Fruit fly (Drosophila melanogaster) whole organism, embryonic: Measurements from ENCODE around the gene corto.

Experiments
- Atf-2 ChIP-seq: fragments of 200-800 bp; sonication (Bioruptor generic); optimal IDR thresholded peaks from 2 replicates; lab custom pipeline; 2016; ENCODE audit warnings: missing biosample characterization, missing genetic modification characterization
- BEAF-32 ChIP-seq: fragments of 200-800 bp; sonication (Bioruptor generic); optimal IDR thresholded peaks from 3 replicates; lab custom pipeline; 2017; ENCODE audit warnings: missing biosample characterization, missing genetic modification characterization, mild to moderate bottlenecking, moderate library complexity, missing genetic modification reagents
- Bdp1 ChIP-seq: fragments of 200-800 bp; sonication (Bioruptor generic); optimal IDR thresholded peaks from 3 replicates; lab custom pipeline; 2016; ENCODE audit warnings: missing biosample characterization, missing genetic modification characterization
- CG11696 ChIP-seq: fragments of 200-800 bp; sonication (Bioruptor generic); IDR thresholded peaks from 2 replicates; pipeline ENCODE4 v1.3.6; 2022; ENCODE audit warnings: missing biosample characterization, missing genetic modification characterization
- CG12219 ChIP-seq: fragments of 200-800 bp; sonication (Bioruptor generic); optimal IDR thresholded peaks from 3 replicates; lab custom pipeline; 2018; ENCODE audit warnings: missing biosample characterization, mild to moderate bottlenecking, missing genetic modification characterization
- CG13287 ChIP-seq: fragments of 200-800 bp; sonication (Bioruptor generic); IDR thresholded peaks from 2 replicates; pipeline ENCODE4 v1.3.6; 2022; ENCODE audit warnings: missing biosample characterization, missing genetic modification characterization; ENCODE audit not compliant: partially characterized antibody
- CG14965 ChIP-seq: fragments of 200-800 bp; sonication (Bioruptor generic); optimal IDR thresholded peaks from 2 replicates; lab custom pipeline; 2016; ENCODE audit warnings: missing biosample characterization, missing genetic modification characterization, borderline replicate concordance
- CG15601 ChIP-seq: fragments of 200-800 bp; sonication (Bioruptor generic); optimal IDR thresholded peaks from 3 replicates; lab custom pipeline; 2019; ENCODE audit warnings: missing biosample characterization, mild to moderate bottlenecking, missing genetic modification characterization, moderate library complexity
- CG1602 ChIP-seq: fragments of 200-800 bp; sonication (Bioruptor generic); optimal IDR thresholded peaks from 3 replicates; lab custom pipeline; 2016; ENCODE audit warnings: missing biosample characterization, missing genetic modification characterization
- CG16815 ChIP-seq: fragments of 200-800 bp; sonication (Bioruptor generic); optimal IDR thresholded peaks from 3 replicates; lab custom pipeline; 2017; ENCODE audit warnings: missing biosample characterization, mild to moderate bottlenecking, missing genetic modification characterization
- CG16863 ChIP-seq: fragments of 200-800 bp; sonication (Bioruptor generic); optimal IDR thresholded peaks from 3 replicates; lab custom pipeline; 2016; ENCODE audit warnings: missing biosample characterization, missing genetic modification characterization
- CG17361 ChIP-seq: fragments of 200-800 bp; sonication (Bioruptor generic); IDR thresholded peaks from 3 replicates; pipeline ENCODE4 v1.3.6; 2022; ENCODE audit warnings: missing biosample characterization, missing genetic modification characterization
- CG17568 ChIP-seq: fragments of 200-800 bp; sonication (Bioruptor generic); optimal IDR thresholded peaks from 2 replicates; lab custom pipeline; 2018; ENCODE audit warnings: missing biosample characterization, mild to moderate bottlenecking, missing genetic modification characterization, moderate library complexity
- CG18619 ChIP-seq: fragments of 200-800 bp; sonication (Bioruptor generic); optimal IDR thresholded peaks from 3 replicates; lab custom pipeline; 2017; ENCODE audit warnings: missing biosample characterization, mild to moderate bottlenecking, missing genetic modification characterization
- CG30403 ChIP-seq: fragments of 200-800 bp; sonication (Bioruptor generic); optimal IDR thresholded peaks from 3 replicates; lab custom pipeline; 2016; ENCODE audit warnings: missing biosample characterization, missing genetic modification characterization
- CG3065 ChIP-seq: fragments of 200-800 bp; sonication (Bioruptor generic); optimal IDR thresholded peaks from 2 replicates; lab custom pipeline; 2016; ENCODE audit warnings: missing biosample characterization, missing genetic modification characterization
- CG3281 ChIP-seq: fragments of 200-800 bp; sonication (Bioruptor generic); optimal IDR thresholded peaks from 3 replicates; lab custom pipeline; 2017; ENCODE audit warnings: missing biosample characterization, mild to moderate bottlenecking, missing genetic modification characterization
- CG3847 ChIP-seq: fragments of 200-800 bp; sonication (Bioruptor generic); IDR thresholded peaks from 2 replicates; pipeline ENCODE4 v1.3.6; 2022; ENCODE audit warnings: missing biosample characterization, missing genetic modification characterization
- CG4404 ChIP-seq: fragments of 200-800 bp; sonication (Bioruptor generic); IDR thresholded peaks from 2 replicates; pipeline ENCODE4 v1.3.6; 2022; ENCODE audit warnings: missing biosample characterization, missing genetic modification characterization
- CG5953 ChIP-seq: fragments of 200-800 bp; sonication (Bioruptor generic); IDR thresholded peaks from 2 replicates; pipeline ENCODE4 v1.3.6; 2022; ENCODE audit warnings: missing biosample characterization, missing genetic modification characterization
- CG6175 ChIP-seq: fragments of 200-800 bp; sonication (Bioruptor generic); IDR thresholded peaks from 3 replicates; pipeline ENCODE4 v1.3.6; 2022; ENCODE audit warnings: missing biosample characterization, missing genetic modification characterization
- CG6791 ChIP-seq: fragments of 200-800 bp; sonication (Bioruptor generic); IDR thresholded peaks from 3 replicates; pipeline ENCODE4 v1.3.6; 2022; ENCODE audit warnings: missing biosample characterization, missing genetic modification characterization; ENCODE audit not compliant: partially characterized antibody
- CG6813 ChIP-seq: fragments of 200-800 bp; sonication (Bioruptor generic); optimal IDR thresholded peaks from 2 replicates; lab custom pipeline; 2017; ENCODE audit warnings: missing biosample characterization, missing genetic modification characterization, mild to moderate bottlenecking, moderate library complexity, missing genetic modification reagents
- CG8924 ChIP-seq: fragments of 200-800 bp; optimal IDR thresholded peaks from 3 replicates; lab custom pipeline; 2019; ENCODE audit warnings: missing biosample characterization, mild to moderate bottlenecking, missing genetic modification characterization, moderate library complexity
- Chrac-16 ChIP-seq: fragments of 200-800 bp; sonication (Bioruptor generic); optimal IDR thresholded peaks from 3 replicates; lab custom pipeline; 2016; ENCODE audit warnings: missing biosample characterization, missing genetic modification characterization
- Dfd ChIP-seq, 2 experiments: fragments of >200 bp; optimal IDR thresholded peaks; 2 replicates each; lab custom pipeline; 2017; ENCODE audit warnings: missing biosample characterization in 2 of 2, missing genetic modification characterization in 2 of 2
- Elba2 ChIP-seq: fragments of 200-800 bp; sonication (Bioruptor generic); optimal IDR thresholded peaks from 3 replicates; lab custom pipeline; 2016; ENCODE audit warnings: missing biosample characterization, missing genetic modification characterization
- Neu2 ChIP-seq: fragments of 200-800 bp; sonication (Bioruptor generic); optimal IDR thresholded peaks from 3 replicates; lab custom pipeline; 2016; ENCODE audit warnings: missing biosample characterization, missing genetic modification characterization, borderline replicate concordance
- Nf-YA ChIP-seq: fragments of 200-800 bp; sonication (Bioruptor generic); IDR thresholded peaks from 2 replicates; pipeline ENCODE4 v1.3.6; 2022; ENCODE audit warnings: missing biosample characterization, missing genetic modification characterization
- Nf-YC ChIP-seq: fragments of 200-800 bp; optimal IDR thresholded peaks from 3 replicates; lab custom pipeline; 2019; ENCODE audit warnings: missing biosample characterization, mild to moderate bottlenecking, missing genetic modification characterization, moderate library complexity
- Oaz ChIP-seq: fragments of 200-800 bp; sonication (Bioruptor generic); IDR thresholded peaks from 2 replicates; pipeline ENCODE4 v1.3.6; 2022; ENCODE audit warnings: missing biosample characterization, missing genetic modification characterization
- Six4 ChIP-seq: fragments of 200-800 bp; sonication (Bioruptor generic); optimal IDR thresholded peaks from 2 replicates; lab custom pipeline; 2016; ENCODE audit warnings: missing biosample characterization, missing genetic modification characterization
- al ChIP-seq: fragments of 200-800 bp; sonication (Bioruptor generic); IDR thresholded peaks from 2 replicates; pipeline ENCODE4 v1.3.6; 2022; ENCODE audit warnings: missing biosample characterization, missing genetic modification characterization
- amos ChIP-seq: fragments of 200-800 bp; sonication (Bioruptor generic); IDR thresholded peaks from 2 replicates; pipeline ENCODE4 v1.3.6; 2022; ENCODE audit warnings: missing biosample characterization, missing genetic modification characterization; ENCODE audit not compliant: partially characterized antibody
- bigmax ChIP-seq: fragments of 200-800 bp; sonication (Bioruptor generic); optimal IDR thresholded peaks from 2 replicates; lab custom pipeline; 2018; ENCODE audit warnings: missing biosample characterization, mild to moderate bottlenecking, missing genetic modification characterization
- cg ChIP-seq: fragments of 200-800 bp; sonication (Bioruptor generic); optimal IDR thresholded peaks from 3 replicates; lab custom pipeline; 2019; ENCODE audit warnings: missing biosample characterization, mild to moderate bottlenecking, missing genetic modification characterization, moderate library complexity
- chif ChIP-seq, 2 experiments: fragments of 200-800 bp; sonication (Bioruptor generic); optimal IDR thresholded peaks; 3 replicates each; lab custom pipeline; 2016; ENCODE audit warnings: missing biosample characterization in 2 of 2, missing genetic modification characterization in 2 of 2
- emc ChIP-seq: fragments of 200-800 bp; sonication (Bioruptor generic); optimal IDR thresholded peaks from 2 replicates; lab custom pipeline; 2016; ENCODE audit warnings: missing biosample characterization, missing genetic modification characterization
- ewg ChIP-seq: fragments of 200-800 bp; sonication (Bioruptor generic); optimal IDR thresholded peaks from 3 replicates; lab custom pipeline; 2017; ENCODE audit warnings: mild to moderate bottlenecking, missing biosample characterization, missing genetic modification reagents, missing genetic modification characterization
- ftz-f1 ChIP-seq: fragments of 200-800 bp; sonication (Bioruptor generic); optimal IDR thresholded peaks from 2 replicates; lab custom pipeline; 2016; ENCODE audit warnings: missing biosample characterization, missing genetic modification characterization
- gcm2 ChIP-seq: fragments of 200-800 bp; sonication (Bioruptor generic); optimal IDR thresholded peaks from 2 replicates; lab custom pipeline; 2016; ENCODE audit warnings: missing biosample characterization, missing genetic modification characterization
- gro ChIP-seq: fragments of 200-800 bp; sonication (Bioruptor generic); optimal IDR thresholded peaks from 2 replicates; lab custom pipeline; 2016; ENCODE audit warnings: missing biosample characterization, missing genetic modification characterization
- ham ChIP-seq: fragments of 200-800 bp; sonication (Bioruptor generic); IDR thresholded peaks from 2 replicates; pipeline ENCODE4 v1.3.6; 2022; ENCODE audit warnings: missing biosample characterization, missing genetic modification characterization
- pros ChIP-seq: fragments of 200-800 bp; sonication (Bioruptor generic); optimal IDR thresholded peaks from 3 replicates; lab custom pipeline; 2019; ENCODE audit warnings: missing biosample characterization, mild to moderate bottlenecking, missing genetic modification characterization, moderate library complexity
- salm ChIP-seq: fragments of 200-800 bp; sonication (Bioruptor generic); optimal IDR thresholded peaks from 2 replicates; lab custom pipeline; 2018; ENCODE audit warnings: missing biosample characterization, mild to moderate bottlenecking, missing genetic modification characterization
- seq ChIP-seq: fragments of 200-800 bp; sonication (Bioruptor generic); IDR thresholded peaks from 2 replicates; pipeline ENCODE4 v1.3.6; 2022; ENCODE audit warnings: missing biosample characterization, missing genetic modification characterization
- sim ChIP-seq: fragments of 200-800 bp; sonication (Bioruptor generic); IDR thresholded peaks from 2 replicates; pipeline ENCODE4 v1.3.6; 2022; ENCODE audit warnings: missing biosample characterization, missing genetic modification characterization
- toy ChIP-seq: fragments of 200-800 bp; sonication (Bioruptor generic); IDR thresholded peaks from 2 replicates; pipeline ENCODE4 v1.3.6; 2022; ENCODE audit warnings: missing biosample characterization, missing genetic modification characterization
- wek ChIP-seq: fragments of 200-800 bp; sonication (Bioruptor generic); optimal IDR thresholded peaks from 3 replicates; lab custom pipeline; 2018; ENCODE audit warnings: missing biosample characterization, mild to moderate bottlenecking, missing genetic modification characterization, moderate library complexity

The corto gene

DNA sequence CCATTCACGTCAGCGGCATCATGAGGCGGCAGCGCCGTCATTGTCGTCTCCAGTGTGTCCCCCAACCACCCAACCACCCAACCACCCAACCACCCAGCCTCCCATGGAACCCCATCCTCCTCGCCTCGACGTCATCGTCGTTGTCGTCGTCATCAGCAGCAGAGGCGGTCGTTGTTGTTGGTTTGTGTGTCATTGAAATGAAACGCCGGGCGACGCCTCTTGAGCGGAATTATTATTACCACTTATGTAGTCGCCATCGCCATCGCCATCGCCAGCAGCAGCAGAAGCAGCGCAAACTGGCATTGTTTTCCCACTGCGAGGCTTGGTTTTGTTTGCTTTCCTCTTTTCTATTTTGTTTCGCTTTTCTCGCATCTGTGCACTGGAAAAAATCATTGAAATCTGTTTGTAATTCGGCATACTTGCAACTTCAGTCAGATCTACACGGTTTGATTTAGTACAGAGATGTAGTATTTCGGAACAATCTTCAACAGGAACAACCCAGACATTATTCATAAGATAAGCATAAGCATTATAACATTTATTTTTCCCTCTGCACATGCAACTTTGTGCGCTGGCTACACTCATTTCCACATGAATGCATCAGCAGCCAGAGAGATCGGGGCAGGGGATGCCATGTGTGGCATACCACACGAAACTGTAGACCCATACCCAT is 26.1 kb upstream of the corto start (continued):
- TF ChIP-seq CG8924 (tag; lab: Kevin White, UChicago), result peak; percentile 99
- TF ChIP-seq CG3847, result peak; percentile 67
- TF ChIP-seq CG13287 (GFP tag; lab: Robert Waterston, UW), result no peak
- peak; percentile 98 for TF ChIP-seq Chrac-16 (GFP tag; lab: Kevin White, UChicago)
- peak; percentile 81 for TF ChIP-seq seq
- TF ChIP-seq gcm2 (GFP tag; lab: Kevin White, UChicago), result peak; percentile 64
- TF ChIP-seq Neu2 (GFP tag; lab: Kevin White, UChicago), result peak; percentile 96
- no peak for TF ChIP-seq Dfd (GFP tag; optimal IDR thresholded peaks at IDR 0.05; lab: Kevin White, UChicago)
- peak; percentile 98 for TF ChIP-seq CG17361 (GFP tag; lab: Robert Waterston, UW)
- peak; percentile 98 for TF ChIP-seq CG16863 (GFP tag; lab: Kevin White, UChicago)
- peak; percentile 30 for TF ChIP-seq Nf-YC (tag; lab: Kevin White, UChicago)
- peak; percentile 79 for TF ChIP-seq emc
- TF ChIP-seq bigmax (GFP tag; lab: Kevin White, UChicago), result peak; percentile 69
- peak; percentile 80 for TF ChIP-seq pros (GFP tag; lab: Kevin White, UChicago)
- TF ChIP-seq ftz-f1 (GFP tag; lab: Kevin White, UChicago), result no peak
- peak; percentile 98 for TF ChIP-seq CG16815
- TF ChIP-seq Atf-2 (GFP tag; lab: Kevin White, UChicago), result peak; percentile 97
- 0 out of 3 replicates have a peak, but pooled peaks have one; percentile 39 for TF ChIP-seq CG6791
- TF ChIP-seq CG30403 (GFP tag; lab: Kevin White, UChicago), result peak; percentile 95
- peak; percentile 92 for TF ChIP-seq Bdp1 (GFP tag; lab: Kevin White, UChicago)
- TF ChIP-seq al (GFP tag; lab: Robert Waterston, UW), result no peak
- peak; percentile 96 for TF ChIP-seq salm
- no peak for TF ChIP-seq BEAF-32
- TF ChIP-seq ham, result no peak
- peak; percentile 99 for TF ChIP-seq Six4 (GFP tag; lab: Kevin White, UChicago)
- TF ChIP-seq CG6175, result peak; percentile 66; the same call in 1 of the 3 replicates
- peak; percentile 97 for TF ChIP-seq CG15601
- peak; percentile 95 for TF ChIP-seq CG17568 (GFP tag; lab: Kevin White, UChicago)
- peak; percentile 21 for TF ChIP-seq cg (GFP tag; lab: Kevin White, UChicago)
- TF ChIP-seq gro (GFP tag; lab: Kevin White, UChicago), result no peak
- peak; percentile 98 to 99 for TF ChIP-seq chif (GFP tag; optimal IDR thresholded peaks at IDR 0.05; lab: Kevin White, UChicago)
- TF ChIP-seq CG3281 (GFP tag; lab: Kevin White, UChicago), result peak; percentile 51
- no peak for TF ChIP-seq amos (GFP tag; lab: Robert Waterston, UW)
- peak; percentile 53; the same call in 1 of the 2 replicates for TF ChIP-seq Oaz (GFP tag; lab: Robert Waterston, UW)
- TF ChIP-seq Nf-YA (GFP tag; lab: Robert Waterston, UW), result peak; percentile 93
- TF ChIP-seq CG14965 (GFP tag; lab: Kevin White, UChicago), result peak; percentile 86
- TF ChIP-seq CG3065 (GFP tag; lab: Kevin White, UChicago), result peak; percentile 96
- TF ChIP-seq sim (GFP tag; lab: Robert Waterston, UW), result peak; percentile 98
- TF ChIP-seq CG12219, result peak; percentile 98
- peak; percentile 95 for TF ChIP-seq Elba2
- peak; percentile 97 for TF ChIP-seq CG1602 (GFP tag; lab: Kevin White, UChicago)
- TF ChIP-seq CG11696 (GFP tag; lab: Robert Waterston, UW), result peak; percentile 76
- TF ChIP-seq CG5953 (GFP tag; lab: Robert Waterston, UW), result peak; percentile 91
- peak; percentile 97 for TF ChIP-seq CG6813
- TF ChIP-seq CG18619 (GFP tag; lab: Kevin White, UChicago), result peak; percentile 92
- TF ChIP-seq wek (GFP tag; lab: Kevin White, UChicago), result peak; percentile 90
- TF ChIP-seq ewg (GFP tag; lab: Kevin White, UChicago), result peak; percentile 97
- peak; percentile 97 for TF ChIP-seq CG4404 (GFP tag; lab: Robert Waterston, UW)
- TF ChIP-seq toy (GFP tag; lab: Robert Waterston, UW), result peak; percentile 66
